Worm (Caenorhabditis elegans) whole organism, mixed stage, embryonic: ENCODE data around the gene C05D12.5.

Source experiments
- bed-3 ChIP-seq: fragments of 200-800 bp; sonication (Bioruptor generic); optimal IDR thresholded peaks from 3 replicates; lab custom pipeline; 2018; ENCODE audit warnings: mild to moderate bottlenecking, missing genetic modification characterization, moderate library complexity, missing compliant biosample characterization
- ceh-83 ChIP-seq: fragments of 200-800 bp; sonication (Bioruptor generic); optimal IDR thresholded peaks from 2 replicates; lab custom pipeline; 2018; ENCODE audit warnings: mild to moderate bottlenecking, missing genetic modification characterization, missing compliant biosample characterization
- lin-13 ChIP-seq: fragments of 150-350 bp; optimal IDR thresholded peaks from 2 replicates; lab custom pipeline; 2014; ENCODE audit warnings: missing biosample characterization, missing genetic modification characterization
- lin-32 ChIP-seq: fragments of 200-800 bp; sonication (Bioruptor generic); optimal IDR thresholded peaks from 2 replicates; lab custom pipeline; 2018; ENCODE audit warnings: mild to moderate bottlenecking, missing genetic modification characterization, missing compliant biosample characterization
- mls-2 ChIP-seq: sonication (generic microtip); optimal IDR thresholded peaks from 2 replicates; lab custom pipeline; 2016; ENCODE audit warnings: mild to moderate bottlenecking, missing genetic modification characterization, moderate library complexity, missing compliant biosample characterization
- nhr-237 ChIP-seq: fragments of 150-350 bp; optimal IDR thresholded peaks from 2 replicates; lab custom pipeline; 2014; ENCODE audit warnings: missing biosample characterization, missing genetic modification characterization
- snpc-4 ChIP-seq: fragments of 150-350 bp; optimal IDR thresholded peaks from 2 replicates; lab custom pipeline; 2014; ENCODE audit warnings: missing biosample characterization, missing genetic modification characterization
- unc-62 ChIP-seq: fragments of 150-350 bp; optimal IDR thresholded peaks from 2 replicates; lab custom pipeline; 2014; ENCODE audit warnings: missing biosample characterization, missing genetic modification reagents, missing genetic modification characterization
- ztf-11 ChIP-seq: fragments of 150-350 bp; optimal IDR thresholded peaks from 2 replicates; lab custom pipeline; 2014; ENCODE audit warnings: missing biosample characterization, missing genetic modification characterization

DNA sequence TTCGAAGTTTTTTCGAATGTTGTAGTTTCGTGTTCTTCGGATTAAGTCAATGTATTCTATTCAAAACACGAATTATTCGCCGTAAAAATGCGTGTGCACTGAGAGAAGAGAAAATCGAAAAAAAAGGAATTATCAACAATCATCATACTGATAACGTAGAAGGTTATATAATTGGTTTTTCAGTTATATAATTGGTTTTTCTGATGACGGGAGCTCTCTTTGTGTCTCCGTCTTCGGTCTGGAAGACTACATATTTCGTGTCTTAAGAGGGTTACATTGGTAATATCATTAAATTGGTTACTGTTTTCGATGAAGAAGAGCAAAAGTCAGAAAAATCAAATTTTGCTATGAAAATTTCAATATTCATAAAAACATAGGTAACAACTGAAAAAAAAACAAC, 25.8 kb downstream of the C05D12.5 start:
- no peak for TF ChIP-seq mls-2
- no peak for TF ChIP-seq ztf-11 (tag; lab: Kevin White, UChicago)
- no peak for TF ChIP-seq lin-32 (GFP tag; lab: Kevin White, UChicago)
- no peak for TF ChIP-seq nhr-237 (tag; lab: Kevin White, UChicago)
- no peak for TF ChIP-seq ceh-83 (GFP tag; lab: Kevin White, UChicago)
- TF ChIP-seq snpc-4 (tag; lab: Kevin White, UChicago): no peak
- no peak for TF ChIP-seq bed-3 (GFP tag; lab: Kevin White, UChicago)
- no peak for TF ChIP-seq lin-13
- TF ChIP-seq unc-62: no peak
